Worm (Caenorhabditis elegans) whole organism, late embryonic: ENCODE measurements around the gene ncx-1.

Source experiments
- C08G9.2 ChIP-seq: sonication (generic microtip); optimal IDR thresholded peaks from 2 replicates; lab custom pipeline; 2016; ENCODE audit warnings: mild to moderate bottlenecking, missing genetic modification characterization, moderate library complexity, missing compliant biosample characterization
- C38D4.7 ChIP-seq: fragments of 200-800 bp; sonication (Bioruptor generic); optimal IDR thresholded peaks from 2 replicates; lab custom pipeline; 2018; ENCODE audit warnings: mild to moderate bottlenecking, missing genetic modification characterization, moderate library complexity, missing compliant biosample characterization
- F13H6.1 ChIP-seq: sonication (generic microtip); optimal IDR thresholded peaks from 2 replicates; lab custom pipeline; 2016; ENCODE audit warnings: missing genetic modification characterization, missing compliant biosample characterization
- K02D7.2 ChIP-seq: sonication (generic microtip); optimal IDR thresholded peaks from 2 replicates; lab custom pipeline; 2017; ENCODE audit warnings: mild to moderate bottlenecking, missing genetic modification characterization, missing compliant biosample characterization
- K09A11.1 ChIP-seq: sonication (generic microtip); optimal IDR thresholded peaks from 2 replicates; lab custom pipeline; 2017; ENCODE audit warnings: antibody characterized with exemption, mild to moderate bottlenecking, missing genetic modification characterization, missing compliant biosample characterization; ENCODE audit not compliant: insufficient read depth
- Y22D7AL.16 ChIP-seq: sonication (generic microtip); optimal IDR thresholded peaks from 2 replicates; lab custom pipeline; 2016; ENCODE audit warnings: missing genetic modification characterization, missing compliant biosample characterization
- ama-1 ChIP-seq: fragments of 150-350 bp; optimal IDR thresholded peaks from 2 replicates; lab custom pipeline; 2014
- ceh-14 ChIP-seq: sonication (generic microtip); optimal IDR thresholded peaks from 2 replicates; lab custom pipeline; 2016; ENCODE audit warnings: missing genotype, missing genetic modification characterization, missing compliant biosample characterization
- ceh-2 ChIP-seq: sonication (generic microtip); optimal IDR thresholded peaks from 2 replicates; lab custom pipeline; 2016; ENCODE audit warnings: missing genotype, missing genetic modification characterization, missing compliant biosample characterization
- ceh-31 ChIP-seq: sonication (generic microtip); optimal IDR thresholded peaks from 2 replicates; lab custom pipeline; 2016; ENCODE audit warnings: missing genetic modification characterization, missing compliant biosample characterization
- ceh-34 ChIP-seq: sonication (generic microtip); optimal IDR thresholded peaks from 2 replicates; lab custom pipeline; 2016; ENCODE audit warnings: mild to moderate bottlenecking, missing genetic modification characterization, missing compliant biosample characterization
- ceh-48 ChIP-seq: sonication (generic microtip); optimal IDR thresholded peaks from 2 replicates; lab custom pipeline; 2016; ENCODE audit warnings: missing genetic modification characterization, inconsistent platforms, missing compliant biosample characterization
- dve-1 ChIP-seq: sonication (generic microtip); optimal IDR thresholded peaks from 2 replicates; lab custom pipeline; 2017; ENCODE audit warnings: antibody characterized with exemption, mild to moderate bottlenecking, missing genetic modification characterization, missing compliant biosample characterization
- elt-2 ChIP-seq: sonication (generic microtip); optimal IDR thresholded peaks from 2 replicates; lab custom pipeline; 2016; ENCODE audit warnings: missing genetic modification reagents, missing genetic modification characterization, missing compliant biosample characterization
- elt-4 ChIP-seq: sonication (generic microtip); optimal IDR thresholded peaks from 2 replicates; lab custom pipeline; 2016; ENCODE audit warnings: missing genetic modification characterization, missing compliant biosample characterization
- ets-4 ChIP-seq: sonication (generic microtip); optimal IDR thresholded peaks from 2 replicates; lab custom pipeline; 2016; ENCODE audit warnings: missing genetic modification characterization, missing compliant biosample characterization
- fkh-10 ChIP-seq: fragments of 150-350 bp; optimal IDR thresholded peaks from 2 replicates; lab custom pipeline; 2014; ENCODE audit warnings: missing biosample characterization, missing genetic modification reagents, missing genetic modification characterization
- fkh-6 ChIP-seq: sonication (generic microtip); optimal IDR thresholded peaks from 2 replicates; lab custom pipeline; 2016; ENCODE audit warnings: missing genetic modification characterization, missing compliant biosample characterization
- gmeb-2 ChIP-seq: sonication (generic microtip); optimal IDR thresholded peaks from 2 replicates; lab custom pipeline; 2016; ENCODE audit warnings: missing genetic modification characterization, inconsistent platforms, missing compliant biosample characterization
- hlh-13 ChIP-seq: fragments of 200-800 bp; sonication (Bioruptor generic); optimal IDR thresholded peaks from 2 replicates; lab custom pipeline; 2018; ENCODE audit warnings: mild to moderate bottlenecking, missing genetic modification characterization, missing compliant biosample characterization
- hlh-8 ChIP-seq: sonication (generic microtip); optimal IDR thresholded peaks from 2 replicates; lab custom pipeline; 2016; ENCODE audit warnings: missing genotype, missing genetic modification characterization, missing compliant biosample characterization
- lin-11 ChIP-seq: fragments of 200-800 bp; sonication (Bioruptor generic); optimal IDR thresholded peaks from 2 replicates; lab custom pipeline; 2018; ENCODE audit warnings: mild to moderate bottlenecking, missing genetic modification characterization, missing compliant biosample characterization
- nfya-1 ChIP-seq: sonication (generic microtip); optimal IDR thresholded peaks from 2 replicates; lab custom pipeline; 2017; ENCODE audit warnings: missing genetic modification characterization, mild to moderate bottlenecking, missing compliant biosample characterization, antibody characterized with exemption, moderate library complexity
- pat-9 ChIP-seq: fragments of 200-800 bp; sonication (Bioruptor generic); optimal IDR thresholded peaks from 2 replicates; lab custom pipeline; 2018; ENCODE audit warnings: mild to moderate bottlenecking, missing genetic modification characterization, moderate library complexity, missing compliant biosample characterization
- pax-1 ChIP-seq: fragments of 150-350 bp; optimal IDR thresholded peaks from 2 replicates; lab custom pipeline; 2014; ENCODE audit warnings: missing biosample characterization, missing genetic modification characterization
- pha-2 ChIP-seq: sonication (generic microtip); optimal IDR thresholded peaks from 2 replicates; lab custom pipeline; 2017; ENCODE audit warnings: mild to moderate bottlenecking, missing genetic modification characterization, missing compliant biosample characterization
- pha-4 ChIP-seq: fragments of 150-350 bp; optimal IDR thresholded peaks from 2 replicates; lab custom pipeline; 2018; ENCODE audit warnings: missing biosample characterization, missing genetic modification reagents, missing genetic modification characterization
- pros-1 ChIP-seq: fragments of 150-350 bp; optimal IDR thresholded peaks from 2 replicates; lab custom pipeline; 2014; ENCODE audit warnings: missing biosample characterization, missing genetic modification reagents, missing genetic modification characterization
- sdc-2 ChIP-seq: sonication (generic microtip); optimal IDR thresholded peaks from 2 replicates; lab custom pipeline; 2016; ENCODE audit warnings: missing genotype, missing genetic modification characterization, missing compliant biosample characterization
- sox-4 ChIP-seq: sonication (generic microtip); optimal IDR thresholded peaks from 2 replicates; lab custom pipeline; 2017; ENCODE audit warnings: mild to moderate bottlenecking, missing genetic modification characterization, inconsistent platforms, missing compliant biosample characterization
- tbx-2 ChIP-seq: sonication (generic microtip); optimal IDR thresholded peaks from 2 replicates; lab custom pipeline; 2016; ENCODE audit warnings: missing genetic modification characterization, missing compliant biosample characterization
- tbx-7 ChIP-seq: sonication (generic microtip); optimal IDR thresholded peaks from 2 replicates; lab custom pipeline; 2016; ENCODE audit warnings: missing genotype, missing genetic modification characterization, missing compliant biosample characterization
- ttx-3 ChIP-seq: sonication (generic microtip); optimal IDR thresholded peaks from 2 replicates; lab custom pipeline; 2016; ENCODE audit warnings: missing genetic modification reagents, missing genetic modification characterization, missing compliant biosample characterization
- unc-55 ChIP-seq: sonication (generic microtip); optimal IDR thresholded peaks from 2 replicates; lab custom pipeline; 2017; ENCODE audit warnings: missing biosample characterization, missing genetic modification reagents, missing genetic modification characterization
- unc-86 ChIP-seq: sonication (generic microtip); optimal IDR thresholded peaks from 2 replicates; lab custom pipeline; 2016; ENCODE audit warnings: missing genetic modification characterization, missing compliant biosample characterization
- zip-5 ChIP-seq: sonication (generic microtip); optimal IDR thresholded peaks from 2 replicates; lab custom pipeline; 2016; ENCODE audit warnings: missing genetic modification characterization, missing compliant biosample characterization

The ncx-1 gene

DNA sequence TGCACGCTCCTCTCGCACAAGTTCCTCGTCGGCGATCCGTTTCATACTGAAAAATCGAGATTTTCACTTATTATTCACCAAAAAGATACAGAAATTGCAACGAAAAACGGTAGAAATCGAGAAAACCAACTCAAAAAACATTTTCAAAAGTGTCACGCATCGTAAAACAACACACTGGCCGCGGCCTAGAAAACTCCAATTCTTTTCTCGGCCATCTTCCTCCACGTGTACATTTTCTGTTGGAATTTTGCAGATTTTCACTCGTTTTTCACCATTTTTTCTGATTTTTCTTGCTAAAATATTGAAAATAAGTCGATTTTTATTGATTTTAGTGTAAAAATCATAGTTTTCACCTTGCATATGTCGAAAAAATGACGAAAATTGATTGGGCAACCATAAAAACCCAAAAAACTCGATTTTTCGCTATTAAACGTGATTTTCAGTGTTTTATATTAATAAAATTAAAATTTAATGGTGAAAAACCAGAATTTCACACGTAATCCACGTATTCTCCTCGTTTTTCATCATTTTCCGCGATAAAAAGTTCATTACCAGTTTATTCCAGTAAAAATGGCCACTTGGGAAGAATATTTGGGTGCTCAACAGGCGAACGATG lies 29.7 kb downstream of the ncx-1 start, which contains the start of the genes dcs-1 and sec-23:
Gene dcs-1 (minus strand): TSS at position 46 of the 616 bp plus-strand sequence.
Gene sec-23 (plus strand): TSS at position 566 of the 616 bp plus-strand sequence.
- TF ChIP-seq ceh-31 (tag; lab: Kevin White, UChicago) (peak; percentile 58), hlh-8 (tag; lab: Kevin White, UChicago) (peak; percentile 29), sox-4 (tag; lab: Kevin White, UChicago) (no peak), tbx-2 (peak; percentile 46), zip-5 (tag; lab: Kevin White, UChicago) (peak; percentile 25), ceh-2 (tag; lab: Kevin White, UChicago) (peak; percentile 18), ceh-48 (no peak), K02D7.2 (tag; lab: Kevin White, UChicago) (no peak), ttx-3 (tag; lab: Kevin White, UChicago) (no peak), sdc-2 (tag; lab: Kevin White, UChicago) (no peak), ets-4 (tag; lab: Kevin White, UChicago) (peak; percentile 59), C08G9.2 (tag; lab: Kevin White, UChicago) (peak; percentile 70), tbx-7 (tag; lab: Kevin White, UChicago) (peak; percentile 46)

DNA sequence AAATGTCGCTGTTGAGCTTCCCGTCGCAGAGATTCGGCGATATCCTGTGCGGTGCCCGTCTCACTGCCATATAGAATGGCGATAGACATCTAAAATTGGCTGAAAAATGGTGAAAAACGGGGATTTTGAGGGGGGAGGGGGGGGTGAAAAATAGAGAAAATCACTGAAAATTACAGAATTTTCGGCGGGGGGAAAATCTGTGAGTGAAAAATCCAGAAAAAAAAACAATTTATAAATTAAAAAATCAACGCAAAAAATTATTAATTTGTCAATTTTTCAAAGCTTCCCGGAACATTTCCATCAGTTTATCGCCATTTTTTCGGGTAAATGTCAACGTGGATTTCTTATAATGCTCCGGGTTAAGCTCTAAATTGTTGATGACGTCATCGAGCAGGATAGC lies 32.8 kb downstream of the ncx-1 start, which contains the start of gene fre-1:
Gene fre-1 (minus strand): TSS at position 101 of the 400 bp plus-strand sequence.
- TF ChIP-seq C38D4.7 (GFP tag; lab: Kevin White, UChicago) (no peak), pat-9 (tag; lab: Kevin White, UChicago) (no peak), hlh-13 (no peak), dve-1 (tag; lab: Kevin White, UChicago) (no peak), fkh-6 (tag; lab: Kevin White, UChicago) (no peak), Y22D7AL.16 (no peak), unc-55 (GFP tag; lab: Kevin White, UChicago) (no peak), ceh-14 (tag; lab: Kevin White, UChicago) (no peak), unc-86 (tag; lab: Kevin White, UChicago) (no peak), zip-5 (tag; lab: Kevin White, UChicago) (no peak), hlh-8 (tag; lab: Kevin White, UChicago) (no peak), fkh-10 (GFP tag; lab: Kevin White, UChicago) (no peak), F13H6.1 (no peak), elt-2 (tag; lab: Kevin White, UChicago) (no peak), pha-4 (tag; lab: Kevin White, UChicago) (no peak), K09A11.1 (tag; lab: Kevin White, UChicago) (no peak)

DNA sequence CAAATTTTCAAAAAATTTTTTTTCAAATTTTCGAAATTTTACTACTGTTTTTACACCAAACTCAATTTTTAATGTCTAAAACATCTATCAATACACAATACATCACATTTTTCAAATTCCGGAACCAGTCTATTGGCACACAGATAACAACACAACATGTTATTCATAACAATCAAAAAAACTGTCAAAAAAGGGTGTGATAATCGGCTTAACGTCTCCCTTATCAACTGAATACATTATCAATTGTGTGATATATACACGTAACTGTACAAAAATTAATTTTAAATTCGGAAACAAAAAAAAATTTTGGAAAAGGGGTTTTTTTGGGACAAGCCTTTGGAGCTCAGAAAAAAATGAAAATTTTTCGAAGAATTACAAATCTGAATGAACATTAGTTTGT lies 46.1 kb downstream of the ncx-1 start:
- TF ChIP-seq elt-2 (tag; lab: Kevin White, UChicago) (peak; percentile 68), lin-11 (tag; lab: Kevin White, UChicago) (no peak)

DNA sequence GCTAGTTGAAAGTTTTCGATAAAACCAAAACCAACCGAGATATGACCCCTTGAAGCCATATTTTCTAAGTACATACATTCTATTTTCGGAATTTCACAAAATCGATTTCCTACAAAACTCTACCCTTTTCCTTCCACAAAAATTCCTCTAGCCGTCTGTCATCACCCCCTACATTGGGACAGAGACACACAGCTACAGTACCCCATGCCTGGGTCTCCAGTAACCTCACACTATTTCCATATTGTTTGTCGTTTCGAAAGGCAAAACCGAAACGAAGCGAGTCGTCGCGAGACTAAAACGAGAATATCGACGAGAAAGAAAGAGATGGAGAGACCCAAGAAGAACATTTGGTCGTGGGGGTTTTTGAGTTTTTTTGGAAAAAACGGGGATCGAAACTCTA lies 52.1 kb downstream of the ncx-1 start:
- TF ChIP-seq pax-1 (tag; lab: Kevin White, UChicago) (peak; percentile 81), elt-4 (tag; lab: Kevin White, UChicago) (no peak), nfya-1 (tag; lab: Kevin White, UChicago) (peak; percentile 17)

DNA sequence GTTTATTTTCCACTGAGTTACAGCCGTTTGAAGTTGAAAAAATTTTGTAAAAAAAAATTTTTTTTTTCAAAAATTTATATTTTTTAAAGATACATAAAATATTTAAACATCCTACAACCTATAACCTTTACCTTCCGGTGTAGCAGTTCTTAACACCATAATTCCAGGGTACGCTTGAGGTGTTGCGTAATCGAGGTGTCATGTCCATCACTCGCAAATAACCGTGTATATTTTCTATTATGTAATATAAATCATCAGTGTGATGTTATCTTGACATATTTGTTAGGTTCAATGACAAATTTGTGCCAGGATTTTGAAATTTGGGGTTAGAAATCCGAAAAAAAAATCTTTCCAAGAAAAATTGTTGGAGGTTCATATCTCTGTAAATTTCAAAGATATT lies 53.4 kb downstream of the ncx-1 start:
- TF ChIP-seq ceh-34 (tag; lab: Kevin White, UChicago): no peak
- no peak for TF ChIP-seq ets-4 (tag; lab: Kevin White, UChicago)
- TF ChIP-seq pros-1 (tag; lab: Kevin White, UChicago): no peak
- no peak for TF ChIP-seq pat-9 (tag; lab: Kevin White, UChicago)
- TF ChIP-seq ama-1 (lab: Kevin White, UChicago): no peak
- no peak for TF ChIP-seq gmeb-2 (tag; lab: Kevin White, UChicago)
- TF ChIP-seq pha-2 (tag; lab: Kevin White, UChicago): no peak
- TF ChIP-seq fkh-6 (tag; lab: Kevin White, UChicago): no peak
